Fruit fly (Drosophila melanogaster) whole organism, embryonic: ENCODE data around the gene Hmbs.
A peak's percentile ranks its signal among the peaks of the same experiment; 100 is the strongest.

ENCODE experiments used
- Ada2b ChIP-seq: fragments of 200-800 bp; sonication (Bioruptor generic); IDR thresholded peaks from 2 replicates; pipeline ENCODE4 v1.3.6; 2022; ENCODE audit warnings: missing biosample characterization, missing genetic modification characterization
- Aef1 ChIP-seq: fragments of 200-800 bp; sonication (Bioruptor generic); IDR thresholded peaks from 3 replicates; pipeline ENCODE4 v1.3.6; 2022; ENCODE audit warnings: missing biosample characterization, missing genetic modification characterization
- CG10274 ChIP-seq: fragments of 200-800 bp; sonication (Bioruptor generic); optimal IDR thresholded peaks from 3 replicates; lab custom pipeline; 2017; ENCODE audit warnings: missing biosample characterization, mild to moderate bottlenecking, missing genetic modification characterization
- CG11456 ChIP-seq: fragments of 200-800 bp; sonication (Bioruptor generic); IDR thresholded peaks from 3 replicates; pipeline ENCODE4 v1.3.6; 2022; ENCODE audit warnings: missing biosample characterization, missing genetic modification characterization
- CG11696 ChIP-seq: fragments of 200-800 bp; sonication (Bioruptor generic); IDR thresholded peaks from 2 replicates; pipeline ENCODE4 v1.3.6; 2022; ENCODE audit warnings: missing biosample characterization, missing genetic modification characterization
- CG12104 ChIP-seq: fragments of 200-800 bp; sonication (Bioruptor generic); optimal IDR thresholded peaks from 3 replicates; lab custom pipeline; 2016; ENCODE audit warnings: missing biosample characterization, missing genetic modification characterization
- CG12942 ChIP-seq: fragments of 200-800 bp; sonication (Bioruptor generic); optimal IDR thresholded peaks from 3 replicates; lab custom pipeline; 2016; ENCODE audit warnings: missing biosample characterization, missing genetic modification characterization
- CG14860 ChIP-seq: fragments of 200-800 bp; sonication (Bioruptor generic); IDR thresholded peaks from 3 replicates; pipeline ENCODE4 v1.3.6; 2022; ENCODE audit warnings: missing biosample characterization, missing genetic modification characterization; ENCODE audit not compliant: partially characterized antibody
- CG2889 ChIP-seq: fragments of 200-800 bp; sonication (Bioruptor generic); IDR thresholded peaks from 3 replicates; pipeline ENCODE4 v1.3.6; 2022; ENCODE audit warnings: missing biosample characterization, missing genetic modification characterization
- CG31365 ChIP-seq: fragments of 200-800 bp; sonication (Bioruptor generic); optimal IDR thresholded peaks from 2 replicates; lab custom pipeline; 2018; ENCODE audit warnings: missing biosample characterization, mild to moderate bottlenecking, missing genetic modification characterization
- CG31441 ChIP-seq: fragments of 200-800 bp; sonication (Bioruptor generic); IDR thresholded peaks from 2 replicates; pipeline ENCODE4 v1.3.6; 2022; ENCODE audit warnings: missing biosample characterization, missing genetic modification characterization
- CG32532 ChIP-seq: fragments of 200-800 bp; sonication (Bioruptor generic); IDR thresholded peaks from 2 replicates; pipeline ENCODE4 v1.3.6; 2022; ENCODE audit warnings: missing biosample characterization, missing genetic modification characterization
- CG33213 ChIP-seq: fragments of 200-800 bp; sonication (Bioruptor generic); optimal IDR thresholded peaks from 3 replicates; lab custom pipeline; 2016; ENCODE audit warnings: missing biosample characterization, missing genetic modification characterization
- CG4328 ChIP-seq: fragments of 200-800 bp; sonication (Bioruptor generic); optimal IDR thresholded peaks from 3 replicates; lab custom pipeline; 2017; ENCODE audit warnings: missing biosample characterization, missing genetic modification reagents, missing genetic modification characterization
- CG4730 ChIP-seq: fragments of 200-800 bp; sonication (Bioruptor generic); IDR thresholded peaks from 2 replicates; pipeline ENCODE4 v1.3.6; 2022; ENCODE audit warnings: missing biosample characterization, missing genetic modification characterization
- CG4820 ChIP-seq: fragments of 200-800 bp; sonication (Bioruptor generic); optimal IDR thresholded peaks from 3 replicates; lab custom pipeline; 2016; ENCODE audit warnings: missing biosample characterization, missing genetic modification characterization
- CG8290 ChIP-seq, 3 experiments: fragments of 200-800 bp; sonication (Bioruptor generic); optimal IDR thresholded peaks; 2 replicates each; lab custom pipeline; 2016 to 2019; ENCODE audit warnings: missing biosample characterization in 3 of 3, missing genetic modification characterization in 3 of 3, mild to moderate bottlenecking in 2 of 3, moderate library complexity in 1 of 3
- CHES-1-like ChIP-seq: fragments of 200-800 bp; sonication (Bioruptor generic); optimal IDR thresholded peaks from 2 replicates; lab custom pipeline; 2016; ENCODE audit warnings: missing biosample characterization, missing genetic modification characterization
- Camta ChIP-seq: fragments of 200-800 bp; sonication (Bioruptor generic); optimal IDR thresholded peaks from 2 replicates; lab custom pipeline; 2016; ENCODE audit warnings: missing biosample characterization, missing genetic modification characterization
- CoRest ChIP-seq: fragments of 200-800 bp; sonication (Bioruptor generic); optimal IDR thresholded peaks from 3 replicates; lab custom pipeline; 2018; ENCODE audit warnings: missing biosample characterization, mild to moderate bottlenecking, missing genetic modification characterization, moderate library complexity
- Dad ChIP-seq: fragments of 200-800 bp; sonication (Bioruptor generic); optimal IDR thresholded peaks from 3 replicates; lab custom pipeline; 2016; ENCODE audit warnings: missing biosample characterization, missing genetic modification characterization
- Dek ChIP-seq: fragments of 200-800 bp; sonication (Bioruptor generic); optimal IDR thresholded peaks from 3 replicates; lab custom pipeline; 2019; ENCODE audit warnings: missing biosample characterization, mild to moderate bottlenecking, missing genetic modification characterization, moderate library complexity
- Dip2 ChIP-seq: fragments of 200-800 bp; sonication (Bioruptor generic); IDR thresholded peaks from 2 replicates; pipeline ENCODE4 v1.3.6; 2022; ENCODE audit warnings: missing biosample characterization, missing genetic modification characterization
- ERR ChIP-seq: fragments of 200-800 bp; sonication (Bioruptor generic); optimal IDR thresholded peaks from 2 replicates; lab custom pipeline; 2016; ENCODE audit warnings: missing biosample characterization, missing genetic modification characterization
- Fer2 ChIP-seq: fragments of 200-800 bp; sonication (Bioruptor generic); optimal IDR thresholded peaks from 2 replicates; lab custom pipeline; 2018; ENCODE audit warnings: missing biosample characterization, mild to moderate bottlenecking, missing genetic modification characterization, moderate library complexity
- HmgZ ChIP-seq: fragments of 200-800 bp; sonication (Bioruptor generic); optimal IDR thresholded peaks from 2 replicates; lab custom pipeline; 2018; ENCODE audit warnings: missing biosample characterization, mild to moderate bottlenecking, missing genetic modification characterization
- Meics ChIP-seq: fragments of 200-800 bp; sonication (Bioruptor generic); optimal IDR thresholded peaks from 2 replicates; lab custom pipeline; 2017; ENCODE audit warnings: missing biosample characterization, mild to moderate bottlenecking, missing genetic modification characterization
- Ravus ChIP-seq: fragments of 200-800 bp; sonication (Bioruptor generic); IDR thresholded peaks from 2 replicates; pipeline ENCODE4 v1.3.6; 2022; ENCODE audit warnings: missing biosample characterization, missing genetic modification characterization
- Side ChIP-seq: fragments of 200-800 bp; sonication (Bioruptor generic); optimal IDR thresholded peaks from 2 replicates; lab custom pipeline; 2016; ENCODE audit warnings: missing biosample characterization, missing genetic modification characterization
- Sin3A ChIP-seq: fragments of >200 bp; optimal IDR thresholded peaks from 2 replicates; lab custom pipeline; 2018
- Spps ChIP-seq: fragments of 200-800 bp; sonication (Bioruptor generic); optimal IDR thresholded peaks from 2 replicates; lab custom pipeline; 2018; ENCODE audit warnings: missing biosample characterization, mild to moderate bottlenecking, missing genetic modification characterization
- TFAM ChIP-seq: fragments of 200-800 bp; sonication (Bioruptor generic); optimal IDR thresholded peaks from 2 replicates; lab custom pipeline; 2017; ENCODE audit warnings: missing biosample characterization, missing genetic modification characterization, inconsistent platforms
- Taf1 ChIP-seq: fragments of 200-800 bp; sonication (Bioruptor generic); IDR thresholded peaks from 2 replicates; pipeline ENCODE4 v1.3.6; 2022; ENCODE audit warnings: missing biosample characterization, missing genetic modification characterization
- amos ChIP-seq: fragments of 200-800 bp; sonication (Bioruptor generic); IDR thresholded peaks from 2 replicates; pipeline ENCODE4 v1.3.6; 2022; ENCODE audit warnings: missing biosample characterization, missing genetic modification characterization; ENCODE audit not compliant: partially characterized antibody
- aop ChIP-seq: fragments of 200-800 bp; sonication (Bioruptor generic); IDR thresholded peaks from 2 replicates; pipeline ENCODE4 v1.3.6; 2022; ENCODE audit warnings: missing biosample characterization, missing genetic modification characterization
- croc ChIP-seq: fragments of 200-800 bp; sonication (Bioruptor generic); conservative IDR thresholded peaks from 3 replicates; pipeline ENCODE4 v1.3.6; 2022; ENCODE audit warnings: missing biosample characterization, missing genetic modification characterization
- dmrt11E ChIP-seq: fragments of 200-800 bp; sonication (Bioruptor generic); optimal IDR thresholded peaks from 3 replicates; lab custom pipeline; 2018; ENCODE audit warnings: missing biosample characterization, mild to moderate bottlenecking, missing genetic modification characterization, moderate library complexity
- eve ChIP-seq, 2 experiments: fragments of >200 bp; optimal IDR thresholded peaks; 2 replicates each; lab custom pipeline; 2017; ENCODE audit warnings: missing biosample characterization in 2 of 2, missing genetic modification characterization in 2 of 2
- fd64A ChIP-seq: fragments of 200-800 bp; sonication (Bioruptor generic); optimal IDR thresholded peaks from 3 replicates; lab custom pipeline; 2018; ENCODE audit warnings: missing biosample characterization, mild to moderate bottlenecking, missing genetic modification characterization
- gce ChIP-seq: fragments of 200-800 bp; sonication (Bioruptor generic); IDR thresholded peaks from 3 replicates; pipeline ENCODE4 v1.3.6; 2022; ENCODE audit warnings: missing biosample characterization, missing genetic modification characterization
- gem ChIP-seq: fragments of 200-800 bp; sonication (Bioruptor generic); optimal IDR thresholded peaks from 2 replicates; lab custom pipeline; 2019; ENCODE audit warnings: missing biosample characterization, mild to moderate bottlenecking, missing genetic modification characterization, moderate library complexity
- gro ChIP-seq: fragments of 200-800 bp; sonication (Bioruptor generic); optimal IDR thresholded peaks from 2 replicates; lab custom pipeline; 2016; ENCODE audit warnings: missing biosample characterization, missing genetic modification characterization
- ham ChIP-seq: fragments of 200-800 bp; sonication (Bioruptor generic); IDR thresholded peaks from 2 replicates; pipeline ENCODE4 v1.3.6; 2022; ENCODE audit warnings: missing biosample characterization, missing genetic modification characterization
- inv ChIP-seq: fragments of 200-800 bp; sonication (Bioruptor generic); IDR thresholded peaks from 2 replicates; pipeline ENCODE4 v1.3.6; 2022; ENCODE audit warnings: missing biosample characterization, missing genetic modification characterization; ENCODE audit not compliant: partially characterized antibody
- ken ChIP-seq: fragments of 200-800 bp; sonication (Bioruptor generic); IDR thresholded peaks from 3 replicates; pipeline ENCODE4 v1.3.6; 2022; ENCODE audit warnings: missing biosample characterization, missing genetic modification characterization
- maf-S ChIP-seq: fragments of 200-800 bp; sonication (Bioruptor generic); optimal IDR thresholded peaks from 2 replicates; lab custom pipeline; 2016; ENCODE audit warnings: missing biosample characterization, missing genetic modification characterization
- org-1 ChIP-seq: fragments of 200-800 bp; sonication (Bioruptor generic); optimal IDR thresholded peaks from 2 replicates; lab custom pipeline; 2017; ENCODE audit warnings: missing biosample characterization, missing genetic modification characterization
- sd ChIP-seq: fragments of 200-800 bp; sonication (Bioruptor generic); optimal IDR thresholded peaks from 3 replicates; lab custom pipeline; 2018; ENCODE audit warnings: missing biosample characterization, mild to moderate bottlenecking, missing genetic modification characterization, moderate library complexity
- tin ChIP-seq: fragments of 200-800 bp; sonication (Bioruptor generic); optimal IDR thresholded peaks from 3 replicates; lab custom pipeline; 2016; ENCODE audit warnings: missing biosample characterization, missing genetic modification characterization

Hmbs gene

DNA sequence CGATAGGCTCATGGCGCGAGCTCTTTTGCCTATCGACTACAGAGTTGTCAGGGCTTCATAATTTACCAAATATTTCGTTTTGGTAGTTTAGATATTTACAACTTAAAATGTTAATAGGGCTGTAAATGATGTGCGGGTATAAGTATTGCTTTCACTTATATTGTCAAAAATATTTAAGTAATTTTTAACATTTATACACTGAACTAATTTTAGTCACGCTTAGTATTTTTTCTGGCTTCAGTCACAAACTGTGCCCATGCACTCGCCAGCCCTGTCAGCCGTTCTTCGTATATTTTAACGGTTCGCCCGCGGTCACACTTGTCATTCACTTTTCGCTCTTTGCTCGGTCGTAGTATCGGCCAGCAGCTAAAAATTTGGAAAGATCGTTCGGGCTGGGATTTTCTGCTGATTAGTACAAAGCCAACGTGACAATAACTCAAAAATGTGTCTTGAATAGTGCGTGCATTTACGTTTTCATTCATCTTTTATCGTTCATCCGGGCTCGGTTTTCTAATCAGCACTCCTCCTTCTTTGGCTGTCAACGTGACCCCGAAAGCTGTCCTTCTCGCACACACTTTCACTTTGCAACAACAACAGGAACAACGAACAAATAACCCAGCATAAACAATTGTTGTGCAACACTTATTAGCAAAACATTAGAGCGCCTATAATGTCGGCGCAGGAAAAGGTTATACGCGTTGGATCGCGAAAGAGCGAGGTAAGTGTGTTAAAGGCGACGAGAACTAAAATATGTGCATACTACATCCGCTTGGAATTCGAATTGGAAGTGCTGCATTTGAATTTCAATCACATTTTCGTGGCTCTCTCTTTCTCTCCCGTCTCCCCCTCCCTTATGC lies at the start of gene Hmbs, which contains the start of gene CG2211 (continued):
- TF ChIP-seq inv (GFP tag; lab: Robert Waterston, UW): no peak; the same call in 1 of the 2 replicates
- TF ChIP-seq dmrt11E (tag; lab: Kevin White, UChicago): peak; percentile 83
- TF ChIP-seq HmgZ: peak; percentile 96
- TF ChIP-seq CG32532 (GFP tag; lab: Robert Waterston, UW): peak; percentile 90
- peak; percentile 87; the same call in 2 of the 3 replicates for TF ChIP-seq CG11456
- TF ChIP-seq CG12942 (GFP tag; lab: Kevin White, UChicago): peak; percentile 90
- TF ChIP-seq Taf1 (GFP tag; lab: Robert Waterston, UW): peak; percentile 50; the same call in 1 of the 2 replicates
- TF ChIP-seq sd (tag; lab: Kevin White, UChicago): peak; percentile 58
- no peak for TF ChIP-seq CG14860 (GFP tag; lab: Robert Waterston, UW)
- TF ChIP-seq Dip2 (GFP tag; lab: Robert Waterston, UW): no peak
- TF ChIP-seq gem: peak; percentile 89
- peak; percentile 73 for TF ChIP-seq ERR
- TF ChIP-seq gce (GFP tag; lab: Robert Waterston, UW): peak; percentile 68; the same call in 2 of the 3 replicates
- peak; percentile 89 for TF ChIP-seq CG33213 (GFP tag; lab: Kevin White, UChicago)
- peak; percentile 85 for TF ChIP-seq maf-S (GFP tag; lab: Kevin White, UChicago)
- peak; percentile 91 for TF ChIP-seq Sin3A (lab: Kevin White, UChicago)
- peak; percentile 76; the same call in 2 of the 3 replicates for TF ChIP-seq CG2889
- peak; percentile 88 for TF ChIP-seq CG4328
- no peak for TF ChIP-seq fd64A
- peak; percentile 78 for TF ChIP-seq CG12104 (GFP tag; lab: Kevin White, UChicago)
- peak; percentile 86 for TF ChIP-seq CHES-1-like (GFP tag; lab: Kevin White, UChicago)
- no peak for TF ChIP-seq ham
- peak; percentile 83 for TF ChIP-seq Ada2b (GFP tag; lab: Robert Waterston, UW)
- TF ChIP-seq tin: peak; percentile 92
- TF ChIP-seq Dek: peak; percentile 78
- TF ChIP-seq Ravus (GFP tag; lab: Robert Waterston, UW): peak; percentile 36; the same call in 1 of the 2 replicates
- peak; percentile 88 for TF ChIP-seq CoRest (tag; lab: Kevin White, UChicago)
- TF ChIP-seq Aef1: peak; percentile 74
- peak; percentile 70 for TF ChIP-seq CG8290 (GFP tag; optimal IDR thresholded peaks at IDR 0.05; lab: Kevin White, UChicago)
- peak; percentile 58 to 88 for TF ChIP-seq CG8290 (tag; optimal IDR thresholded peaks at IDR 0.05; lab: Kevin White, UChicago)
- TF ChIP-seq eve (GFP tag; optimal IDR thresholded peaks at IDR 0.05; lab: Kevin White, UChicago): no peak
- peak; percentile 81 for TF ChIP-seq ken (GFP tag; lab: Robert Waterston, UW)
- TF ChIP-seq CG31441 (GFP tag; lab: Robert Waterston, UW): peak; percentile 92
- TF ChIP-seq Spps: peak; percentile 73
- peak; percentile 25 for TF ChIP-seq CG31365 (tag; lab: Kevin White, UChicago)
- peak; percentile 52; the same call in 1 of the 3 replicates for TF ChIP-seq croc (GFP tag; lab: Robert Waterston, UW)
- TF ChIP-seq Dad (GFP tag; lab: Kevin White, UChicago): peak; percentile 89
- peak; percentile 73 for TF ChIP-seq CG11696
- peak; percentile 74 for TF ChIP-seq Side (GFP tag; lab: Kevin White, UChicago)
- peak; percentile 86 for TF ChIP-seq Meics
- TF ChIP-seq CG10274: no peak
- TF ChIP-seq amos (GFP tag; lab: Robert Waterston, UW): peak; percentile 50
- peak; percentile 87 for TF ChIP-seq CG4820 (GFP tag; lab: Kevin White, UChicago)
- TF ChIP-seq Camta: peak; percentile 90
- TF ChIP-seq aop (GFP tag; lab: Robert Waterston, UW): peak; percentile 74
- TF ChIP-seq TFAM: peak; percentile 45
- TF ChIP-seq org-1: no peak
- peak; percentile 60 for TF ChIP-seq CG4730
- peak; percentile 89 for TF ChIP-seq gro (GFP tag; lab: Kevin White, UChicago)
- TF ChIP-seq Fer2: peak; percentile 82
